Fruit fly (Drosophila melanogaster): ENCODE measurements around the gene CG14135.

CG14135 gene

dm6 chr3L:11695063-11695462 is 3.7 kb downstream of the CG14135 start:
- TF ChIP-seq Eip75B (GFP tag; optimal IDR thresholded peaks at IDR 0.05), result no peak
- TF ChIP-seq CG6854 (GFP tag; optimal IDR thresholded peaks at IDR 0.05), result no peak
- TF ChIP-seq CG11902 (GFP tag; optimal IDR thresholded peaks at IDR 0.05), result no peak
- no peak for TF ChIP-seq CG32006 (GFP tag; optimal IDR thresholded peaks at IDR 0.05)
- no peak for TF ChIP-seq OdsH (GFP tag; optimal IDR thresholded peaks at IDR 0.05)

DNA sequence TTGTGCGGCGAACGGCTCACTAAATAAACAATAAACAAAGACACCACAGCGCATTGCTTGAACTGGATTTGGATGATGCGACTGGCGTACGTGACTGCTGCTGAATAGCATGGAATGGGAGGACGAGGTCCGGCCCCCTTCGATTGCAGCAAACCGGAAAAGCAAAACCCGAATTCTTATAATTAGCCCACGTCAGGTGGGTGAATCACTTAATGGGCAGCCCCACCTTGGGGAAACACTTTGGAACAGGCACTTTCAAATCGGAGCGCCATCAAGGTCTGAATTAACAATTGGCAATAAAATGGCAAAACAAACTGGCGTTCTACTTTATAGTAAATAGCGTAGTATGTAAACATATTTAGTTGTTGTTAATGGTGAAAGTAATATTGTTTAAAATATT is 4.5 kb downstream of the CG14135 start:
- no peak for TF ChIP-seq acj6 (GFP tag; optimal IDR thresholded peaks at IDR 0.05)
- TF ChIP-seq CG3032 (tag; optimal IDR thresholded peaks at IDR 0.05), result no peak
- no peak for TF ChIP-seq dac (GFP tag; optimal IDR thresholded peaks at IDR 0.05)
- TF ChIP-seq CG16779 (tag; optimal IDR thresholded peaks at IDR 0.05), result no peak
- no peak for TF ChIP-seq dsx (GFP tag; optimal IDR thresholded peaks at IDR 0.05; ENCODE audit: poor library complexity, severe bottlenecking)
- TF ChIP-seq Eip78C (GFP tag), result peak; percentile 19

DNA sequence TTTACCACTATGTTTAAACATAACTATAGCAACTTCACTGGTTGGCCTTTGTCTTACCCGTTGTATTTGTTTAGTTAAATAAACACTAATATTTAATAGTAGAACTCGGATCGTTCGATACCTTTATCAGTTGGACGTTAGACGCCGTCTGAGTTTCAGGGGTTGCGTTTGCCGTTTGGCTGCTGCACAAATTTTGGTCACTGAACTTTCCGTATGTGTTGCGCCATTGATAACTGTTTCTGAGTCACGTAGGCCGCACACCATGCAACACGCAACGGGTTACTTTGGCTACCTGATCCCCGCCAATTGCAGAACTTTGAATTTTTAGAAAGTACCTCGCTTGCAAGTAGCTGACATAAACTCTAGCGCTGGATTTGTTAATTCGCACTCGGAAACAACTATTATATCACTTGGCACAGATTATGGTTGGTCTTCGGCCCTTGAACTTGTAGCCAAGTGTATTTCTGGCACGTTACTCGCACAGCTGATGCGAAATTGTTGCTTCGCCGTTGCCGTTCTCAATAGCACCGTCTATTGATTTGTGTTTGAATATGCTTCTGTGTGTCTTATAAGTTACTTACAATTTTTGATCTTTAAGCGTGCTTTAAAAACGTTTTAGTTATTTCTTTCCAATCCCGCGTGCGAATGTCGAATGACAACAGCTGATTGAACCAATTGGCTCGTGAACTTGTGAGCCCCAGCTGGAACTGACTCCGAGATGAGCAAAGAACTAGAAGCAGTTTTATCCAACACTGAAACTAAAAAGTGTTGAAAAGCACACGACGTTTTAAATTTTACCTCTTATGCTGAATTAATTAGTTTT is 5.1 kb downstream of the CG14135 start, which contains the start of gene Dph1:
TSS of gene Dph1 (minus strand) at position 670 of the 823 bp plus-strand sequence.
- peak; percentile 92 for TF ChIP-seq OdsH (GFP tag; optimal IDR thresholded peaks at IDR 0.05)
- peak; percentile 95 for TF ChIP-seq vri (GFP tag; optimal IDR thresholded peaks at IDR 0.05)
- peak; percentile 90 for TF ChIP-seq Gug (GFP tag; IDR thresholded peaks at IDR 0.05)
- TF ChIP-seq Sox15 (GFP tag; optimal IDR thresholded peaks at IDR 0.05), result peak; percentile 85
- peak; percentile 90 for TF ChIP-seq dac (GFP tag; optimal IDR thresholded peaks at IDR 0.05)
- TF ChIP-seq pdm3 (GFP tag; optimal IDR thresholded peaks at IDR 0.05), result peak; percentile 91
- peak; percentile 83 for TF ChIP-seq Ets21C (GFP tag; optimal IDR thresholded peaks at IDR 0.05)
- peak; percentile 92 for TF ChIP-seq Sox102F (GFP tag; optimal IDR thresholded peaks at IDR 0.05)
- peak; percentile 93 for TF ChIP-seq CG1621 (tag; optimal IDR thresholded peaks at IDR 0.05)
- TF ChIP-seq Met (GFP tag; optimal IDR thresholded peaks at IDR 0.05), result peak; percentile 94
- peak; percentile 79; the same call in 1 of the 2 replicates for TF ChIP-seq CG11294 (GFP tag; IDR thresholded peaks at IDR 0.05)
- peak; percentile 88 for TF ChIP-seq fd85E (GFP tag; optimal IDR thresholded peaks at IDR 0.05)
- peak; percentile 90 for TF ChIP-seq CG16779 (tag; optimal IDR thresholded peaks at IDR 0.05)
- peak; percentile 90 for TF ChIP-seq Lpt (GFP tag; optimal IDR thresholded peaks at IDR 0.05)
- peak; percentile 92 for TF ChIP-seq CG10669 (GFP tag; optimal IDR thresholded peaks at IDR 0.05)
- TF ChIP-seq svp (GFP tag), result peak; percentile 97
- TF ChIP-seq CG6163 (GFP tag; IDR thresholded peaks at IDR 0.05), result peak; percentile 96
- TF ChIP-seq Hr39 (GFP tag; optimal IDR thresholded peaks at IDR 0.05), result peak; percentile 89
- TF ChIP-seq achi (GFP tag; optimal IDR thresholded peaks at IDR 0.05), result peak; percentile 90
- peak; percentile 65 for TF ChIP-seq Blimp-1 (GFP tag; optimal IDR thresholded peaks at IDR 0.05)
- TF ChIP-seq Hr4 (GFP tag; optimal IDR thresholded peaks at IDR 0.05), result peak; percentile 92
- peak; percentile 90 for TF ChIP-seq CG31627 (GFP tag; optimal IDR thresholded peaks at IDR 0.05)
- TF ChIP-seq eg (GFP tag; IDR thresholded peaks at IDR 0.05), result peak; percentile 97
- peak; percentile 96 for TF ChIP-seq dsx (GFP tag; optimal IDR thresholded peaks at IDR 0.05; ENCODE audit: poor library complexity, severe bottlenecking)
- peak; percentile 87 for TF ChIP-seq CG6854 (GFP tag; optimal IDR thresholded peaks at IDR 0.05)
- peak; percentile 93 for TF ChIP-seq Sox14 (GFP tag; optimal IDR thresholded peaks at IDR 0.05)
- TF ChIP-seq CG7368 (GFP tag; optimal IDR thresholded peaks at IDR 0.05), result peak; percentile 95
- TF ChIP-seq lz (GFP tag; optimal IDR thresholded peaks at IDR 0.05), result peak; percentile 92
- TF ChIP-seq Hr38 (GFP tag; optimal IDR thresholded peaks at IDR 0.05), result no peak
- peak; percentile 81 for TF ChIP-seq fd59A (GFP tag; optimal IDR thresholded peaks at IDR 0.05)
- peak; percentile 88 for TF ChIP-seq CG8632 (GFP tag; optimal IDR thresholded peaks at IDR 0.05)
- peak; percentile 86 to 87 for TF ChIP-seq salr (GFP tag; optimal IDR thresholded peaks at IDR 0.05)
- peak; percentile 65 for TF ChIP-seq CG8319 (GFP tag; optimal IDR thresholded peaks at IDR 0.05)
- peak; percentile 19 for TF ChIP-seq Eip93F (GFP tag; optimal IDR thresholded peaks at IDR 0.05)
- TF ChIP-seq acj6 (GFP tag; optimal IDR thresholded peaks at IDR 0.05), result peak; percentile 90
- TF ChIP-seq CG10631 (GFP tag; optimal IDR thresholded peaks at IDR 0.05), result peak; percentile 85
- peak; percentile 89 for TF ChIP-seq CG4318 (GFP tag; optimal IDR thresholded peaks at IDR 0.05)
- peak; percentile 94 for TF ChIP-seq net (GFP tag; optimal IDR thresholded peaks at IDR 0.05)
- TF ChIP-seq Ets96B (tag; optimal IDR thresholded peaks at IDR 0.05), result peak; percentile 90
- peak; percentile 83 for TF ChIP-seq spab (GFP tag; optimal IDR thresholded peaks at IDR 0.05)
- peak; percentile 93 for TF ChIP-seq topi (GFP tag; optimal IDR thresholded peaks at IDR 0.05)

Data from whole organism, prepupa.